Worm (Caenorhabditis elegans): ENCODE data around the gene lap-1.

The lap-1 gene

ce11 chrIII:8449160-8449807, 47.6 kb upstream of the lap-1 start, which contains the start of gene mrpl-32 (continued):
- TF ChIP-seq F49E8.2 (tag; optimal IDR thresholded peaks at IDR 0.05; ENCODE audit: borderline replicate concordance) (peak; percentile 73), Y105C5A.15 (GFP tag; IDR thresholded peaks at IDR 0.05) (no peak), ctbp-1 (GFP tag; IDR thresholded peaks at IDR 0.05) (no peak), mdt-29 (GFP tag; IDR thresholded peaks at IDR 0.05) (no peak), cey-2 (tag; optimal IDR thresholded peaks at IDR 0.05; ENCODE audit: borderline replicate concordance, insufficient read depth) (no peak), ceh-28 (tag; optimal IDR thresholded peaks at IDR 0.05) (no peak), aha-1 (tag) (no peak), snpc-1.2 (GFP tag; IDR thresholded peaks at IDR 0.05) (peak; percentile 28; the same call in 1 of the 2 replicates), php-3 (GFP tag; IDR thresholded peaks at IDR 0.05) (peak; percentile 33; the same call in 1 of the 2 replicates), madf-9 (GFP tag; conservative IDR thresholded peaks at IDR 0.05) (no peak), lin-15B (tag; optimal IDR thresholded peaks at IDR 0.05) (no peak), nhr-10 (tag; optimal IDR thresholded peaks at IDR 0.05) (no peak), zag-1 (tag; optimal IDR thresholded peaks at IDR 0.05) (no peak), madf-5 (GFP tag; IDR thresholded peaks at IDR 0.05) (no peak), lin-13 (GFP tag; optimal IDR thresholded peaks at IDR 0.05) (no peak), nhr-48 (tag; optimal IDR thresholded peaks at IDR 0.05) (no peak), ZK546.5 (tag; optimal IDR thresholded peaks at IDR 0.05) (no peak), nhr-42 (GFP tag; IDR thresholded peaks at IDR 0.05) (no peak), snpc-4 (tag; optimal IDR thresholded peaks at IDR 0.05) (no peak), set-16 (GFP tag; IDR thresholded peaks at IDR 0.05) (no peak), Y48G9A.11 (GFP tag; IDR thresholded peaks at IDR 0.05) (peak; percentile 56), ceh-44 (GFP tag; IDR thresholded peaks at IDR 0.05) (no peak), lin-1 (GFP tag; IDR thresholded peaks at IDR 0.05) (peak; percentile 71; the same call in 1 of the 2 replicates), ztf-11 (tag; optimal IDR thresholded peaks at IDR 0.05) (no peak), nhr-28 (tag; optimal IDR thresholded peaks at IDR 0.05) (no peak), ceh-82 (tag; optimal IDR thresholded peaks at IDR 0.05) (no peak), ZK337.2 (GFP tag; IDR thresholded peaks at IDR 0.05) (no peak), nhr-25 (tag; optimal IDR thresholded peaks at IDR 0.05; ENCODE audit: borderline replicate concordance, insufficient read depth) (no peak), lin-29 (GFP tag; IDR thresholded peaks at IDR 0.05) (no peak), R02D3.7 (tag; optimal IDR thresholded peaks at IDR 0.05) (no peak), unc-130 (GFP tag; optimal IDR thresholded peaks at IDR 0.05) (no peak), jun-1 (tag; optimal IDR thresholded peaks at IDR 0.05) (no peak), mxl-2 (GFP tag; conservative IDR thresholded peaks at IDR 0.05) (no peak), dmd-6 (GFP tag; IDR thresholded peaks at IDR 0.05) (no peak)

DNA sequence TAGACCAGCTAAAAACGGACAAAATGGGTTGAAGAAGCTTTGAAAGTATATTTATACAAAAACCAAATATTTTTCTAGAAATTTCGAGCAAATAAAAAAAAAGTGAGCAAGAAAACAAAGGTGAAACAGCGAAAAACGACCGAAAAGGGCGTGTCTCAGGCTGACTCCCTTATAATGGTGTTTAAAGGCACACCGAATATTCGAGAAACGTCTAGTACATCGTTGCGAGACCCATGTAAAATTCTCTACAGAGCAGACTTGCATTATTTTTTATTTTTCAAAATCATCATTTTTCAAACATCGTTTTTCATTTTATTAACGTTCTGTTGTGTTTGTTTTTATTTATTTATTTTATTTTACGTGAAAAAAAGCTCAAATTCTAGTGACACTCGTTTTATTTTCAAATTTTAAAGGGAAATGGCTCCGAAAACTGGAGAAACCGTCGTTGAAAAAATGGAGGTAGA, 45.2 kb upstream of the lap-1 start, which contains the start of gene rpn-3:
Gene rpn-3, plus strand, starts transcription at position 414 of the 464 bp plus-strand sequence.
- peak; percentile 82 for TF ChIP-seq saeg-2 (GFP tag; IDR thresholded peaks at IDR 0.05)
- TF ChIP-seq daf-19 (GFP tag; conservative IDR thresholded peaks at IDR 0.05), result no peak; the same call in 1 of the 2 replicates
- no peak for TF ChIP-seq ceh-62 (tag; optimal IDR thresholded peaks at IDR 0.05)
- no peak for TF ChIP-seq R02D3.7 (tag; optimal IDR thresholded peaks at IDR 0.05)
- no peak for TF ChIP-seq Y105C5A.15 (GFP tag; IDR thresholded peaks at IDR 0.05)
- TF ChIP-seq ces-1 (GFP tag; optimal IDR thresholded peaks at IDR 0.05), result peak; percentile 24
- TF ChIP-seq F44E2.7 (GFP tag; IDR thresholded peaks at IDR 0.05), result 0 out of 2 replicates have a peak, but pooled peaks have one; percentile 18
- peak; percentile 75 for TF ChIP-seq ama-1 (optimal IDR thresholded peaks at IDR 0.05)
- peak; percentile 89 for TF ChIP-seq dpl-1 (GFP tag; optimal IDR thresholded peaks at IDR 0.05)
- no peak; the same call in 1 of the 2 replicates for TF ChIP-seq vab-7 (GFP tag; IDR thresholded peaks at IDR 0.05)
- TF ChIP-seq F49E8.2 (tag; optimal IDR thresholded peaks at IDR 0.05; ENCODE audit: borderline replicate concordance), result peak; percentile 87
- no peak for TF ChIP-seq gei-8 (GFP tag; optimal IDR thresholded peaks at IDR 0.05)
- peak; percentile 91 for TF ChIP-seq ztf-7 (tag; optimal IDR thresholded peaks at IDR 0.05)
- TF ChIP-seq spr-1 (tag; optimal IDR thresholded peaks at IDR 0.05), result peak; percentile 87
- peak; percentile 72; the same call in 1 of the 2 replicates for TF ChIP-seq nhr-42 (GFP tag; IDR thresholded peaks at IDR 0.05)
- TF ChIP-seq snpc-4 (tag; optimal IDR thresholded peaks at IDR 0.05), result no peak
- no peak for TF ChIP-seq F26F4.8 (GFP tag; conservative IDR thresholded peaks at IDR 0.05)
- TF ChIP-seq dmd-6 (GFP tag; IDR thresholded peaks at IDR 0.05), result peak; percentile 91
- TF ChIP-seq ZK546.5 (tag; optimal IDR thresholded peaks at IDR 0.05), result no peak
- peak; percentile 21; the same call in 1 of the 2 replicates for TF ChIP-seq nhr-41 (GFP tag; IDR thresholded peaks at IDR 0.05)
- peak; percentile 53 for TF ChIP-seq nhr-10 (tag; optimal IDR thresholded peaks at IDR 0.05)
- TF ChIP-seq hmg-1.1 (GFP tag; IDR thresholded peaks at IDR 0.05), result peak; percentile 84
- peak; percentile 99 for TF ChIP-seq lin-38 (GFP tag; IDR thresholded peaks at IDR 0.05)
- peak; percentile 81 for TF ChIP-seq ctbp-1 (GFP tag; IDR thresholded peaks at IDR 0.05)
